Worm (Caenorhabditis elegans): ENCODE measurements around the gene gei-15.

The gei-15 gene

DNA sequence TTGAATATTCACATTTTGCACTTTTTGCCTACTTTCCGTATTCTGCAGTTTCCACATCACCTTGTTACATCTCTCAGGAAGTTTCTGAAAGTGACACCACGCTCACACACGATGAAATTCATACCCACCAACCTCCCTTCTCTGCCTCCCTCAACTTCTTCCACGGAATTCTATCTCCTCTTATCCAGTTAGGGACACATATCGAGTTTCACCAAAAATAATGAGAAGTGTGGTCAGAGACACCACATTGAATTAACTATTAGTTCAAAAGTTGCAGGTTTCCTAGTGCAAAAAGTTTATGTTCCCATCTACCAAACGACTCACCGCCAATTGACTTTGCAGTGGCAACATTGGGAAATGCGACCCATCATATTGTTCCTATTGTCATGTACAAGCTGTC, 27.3 kb upstream of the gei-15 start:
- peak; percentile 17 for TF ChIP-seq nhr-85 (tag)
- TF ChIP-seq ceh-82 (tag; optimal IDR thresholded peaks at IDR 0.05): no peak

DNA sequence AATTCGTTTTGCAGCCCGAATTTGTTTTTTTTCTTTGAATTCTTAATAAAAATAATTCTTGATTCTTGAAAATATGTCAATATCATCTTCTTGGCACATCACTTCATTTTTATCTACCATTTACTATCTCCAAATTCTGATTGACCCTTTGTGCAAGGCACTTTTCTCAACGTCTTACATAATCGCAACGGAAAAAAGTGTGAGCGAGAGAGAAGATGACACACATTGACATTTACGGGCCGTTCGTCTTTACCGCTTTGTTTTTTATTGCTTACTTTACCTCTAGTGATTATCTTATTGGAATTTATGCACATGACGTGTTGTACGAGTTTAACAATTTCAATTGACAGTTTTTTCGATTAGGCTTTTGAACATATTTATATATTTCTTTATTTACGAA, 25.5 kb upstream of the gei-15 start:
- TF ChIP-seq ztf-4 (tag; optimal IDR thresholded peaks at IDR 0.05) (no peak), ets-5 (GFP tag; IDR thresholded peaks at IDR 0.05) (no peak), rnt-1 (tag; optimal IDR thresholded peaks at IDR 0.05) (no peak)

DNA sequence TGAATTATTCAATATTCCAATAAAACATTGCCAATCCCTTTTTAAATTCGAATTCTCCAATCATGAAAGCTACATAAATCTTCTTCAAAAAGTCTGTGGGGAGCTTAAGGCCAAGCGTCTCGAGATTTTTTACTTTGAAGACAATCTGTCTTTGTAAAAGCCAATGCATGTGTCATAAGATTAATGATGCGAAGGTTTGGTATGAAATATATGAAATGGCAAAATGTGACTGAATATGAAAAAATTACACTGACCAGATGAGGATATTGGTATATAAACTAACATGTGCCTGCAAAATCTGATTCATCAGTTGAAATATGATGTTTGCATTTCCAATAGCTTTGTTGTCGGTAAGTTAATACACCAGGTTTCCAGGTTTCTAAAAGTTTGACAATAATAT, 22.9 kb upstream of the gei-15 start, which contains the start of gene C53B7.2:
TSS of gene C53B7.2 (plus strand) at position 301 of the 400 bp plus-strand sequence.
- TF ChIP-seq snpc-4 (tag; optimal IDR thresholded peaks at IDR 0.05) (no peak), lin-14 (GFP tag; optimal IDR thresholded peaks at IDR 0.05) (peak; percentile 5)

DNA sequence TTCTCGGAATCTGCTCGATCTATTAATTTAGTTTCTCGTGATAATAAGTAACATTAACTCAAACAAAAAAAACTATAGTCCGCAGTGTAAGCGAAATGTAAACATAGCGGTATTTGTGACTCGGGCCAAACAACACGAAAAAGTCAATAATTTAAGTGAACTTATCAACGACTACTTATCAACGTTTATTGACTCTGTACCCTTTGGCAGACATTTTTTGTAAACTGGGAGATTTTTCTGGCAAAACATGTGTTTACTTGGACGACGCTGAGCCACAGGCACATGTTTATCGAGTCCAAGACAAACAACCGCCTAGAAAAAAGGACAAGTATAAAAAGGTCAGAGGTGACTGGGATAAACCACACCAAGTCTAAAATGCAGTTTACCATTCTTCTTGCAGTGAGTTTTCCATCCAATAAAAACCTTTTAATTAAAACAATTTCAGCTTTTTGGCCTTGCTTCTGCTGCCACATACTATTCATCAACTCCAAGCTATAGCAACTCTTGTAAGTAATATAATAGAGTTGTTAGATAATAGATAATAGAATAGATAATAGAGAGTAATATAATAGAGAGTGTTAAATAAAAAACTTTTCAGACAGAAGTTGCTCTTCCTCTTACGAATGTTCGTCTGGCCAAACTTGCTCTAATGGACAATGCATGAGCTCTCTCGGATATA, 21.5 kb upstream of the gei-15 start, which contains the start of gene C53B7.3:
TSS of gene C53B7.3 (plus strand) at position 362 of the 679 bp plus-strand sequence.
- TF ChIP-seq snpc-4 (tag; optimal IDR thresholded peaks at IDR 0.05) (no peak), snu-23 (GFP tag; optimal IDR thresholded peaks at IDR 0.05) (no peak), nhr-20 (tag; optimal IDR thresholded peaks at IDR 0.05) (peak; percentile 13), efl-1 (optimal IDR thresholded peaks at IDR 0.05) (no peak), efl-1 (GFP tag; optimal IDR thresholded peaks at IDR 0.05 in 1 of 2) (peak in 1 of 2 experiments; percentile 47), nhr-77 (tag; optimal IDR thresholded peaks at IDR 0.05) (peak; percentile 47), hlh-4 (tag; optimal IDR thresholded peaks at IDR 0.05) (no peak), vab-15 (tag; optimal IDR thresholded peaks at IDR 0.05) (no peak), C16A3.4 (tag; optimal IDR thresholded peaks at IDR 0.05) (no peak), ceh-90 (tag; optimal IDR thresholded peaks at IDR 0.05) (no peak), tbx-2 (tag; optimal IDR thresholded peaks at IDR 0.05) (peak; percentile 66), lsy-2 (tag; optimal IDR thresholded peaks at IDR 0.05) (no peak), unc-30 (tag; optimal IDR thresholded peaks at IDR 0.05) (no peak), irx-1 (tag; optimal IDR thresholded peaks at IDR 0.05) (no peak), pax-3 (tag; optimal IDR thresholded peaks at IDR 0.05) (no peak), hlh-17 (GFP tag; optimal IDR thresholded peaks at IDR 0.05; ENCODE audit: borderline replicate concordance) (no peak), swsn-7 (tag; optimal IDR thresholded peaks at IDR 0.05) (no peak), nhr-11 (tag; optimal IDR thresholded peaks at IDR 0.05) (no peak), ceh-88 (GFP tag; IDR thresholded peaks at IDR 0.05) (no peak), ceh-63 (GFP tag; optimal IDR thresholded peaks at IDR 0.05) (no peak), dsc-1 (tag; optimal IDR thresholded peaks at IDR 0.05) (no peak), egl-27 (tag; optimal IDR thresholded peaks at IDR 0.05) (no peak)

DNA sequence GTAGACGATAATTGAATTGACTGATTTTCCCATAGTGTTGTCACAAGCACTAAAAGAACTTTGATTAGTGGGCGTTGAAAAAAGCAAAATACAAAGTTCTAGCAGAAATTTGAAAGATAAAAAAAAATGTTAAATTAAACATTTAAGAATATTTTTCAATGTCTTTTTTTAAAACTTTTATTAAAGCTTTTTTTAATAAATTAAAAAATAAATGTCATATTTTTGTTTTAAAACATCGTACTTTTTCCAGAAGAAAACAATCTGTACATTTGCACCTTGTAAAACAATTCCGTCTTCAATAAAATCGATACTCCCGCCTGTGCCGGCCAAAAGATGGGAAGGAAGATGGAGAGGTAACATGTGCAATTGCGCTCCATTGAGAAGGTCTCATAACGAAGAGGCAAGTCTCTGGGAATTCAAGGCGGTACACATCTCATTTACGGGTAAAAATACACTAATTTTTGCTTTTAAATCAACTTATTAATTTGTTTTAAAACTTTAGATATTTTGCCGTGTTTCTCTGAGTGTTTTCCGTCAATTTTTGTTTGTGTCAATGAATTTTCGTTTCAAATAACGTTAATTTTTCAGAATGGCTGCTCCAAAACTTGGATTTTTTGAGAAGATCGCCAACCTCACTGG, 17.7 kb upstream of the gei-15 start, which contains the start of the genes glr-6 and asg-2:
TSS of gene glr-6 (minus strand) at position 51 of the 639 bp plus-strand sequence.
TSS of gene asg-2 (plus strand) at position 589 of the 639 bp plus-strand sequence.
- TF ChIP-seq ceh-90 (tag; optimal IDR thresholded peaks at IDR 0.05): no peak
- peak; percentile 60 for TF ChIP-seq skn-1 (tag; optimal IDR thresholded peaks at IDR 0.05)
- TF ChIP-seq elt-3 (tag; optimal IDR thresholded peaks at IDR 0.05): peak in 3 of 6 experiments; percentile 26 to 70 (median 30)
- TF ChIP-seq ztf-11 (tag; optimal IDR thresholded peaks at IDR 0.05): peak in 1 of 2 experiments; percentile 25
- peak; percentile 82 for TF ChIP-seq nhr-19 (GFP tag; conservative IDR thresholded peaks at IDR 0.05)
- no peak for TF ChIP-seq vab-15 (tag; optimal IDR thresholded peaks at IDR 0.05)
- TF ChIP-seq ceh-82 (tag; optimal IDR thresholded peaks at IDR 0.05): peak; percentile 60 to 76 (median 62)
- peak; percentile 48 for TF ChIP-seq pax-3 (tag; optimal IDR thresholded peaks at IDR 0.05)
- TF ChIP-seq lin-39 (tag; optimal IDR thresholded peaks at IDR 0.05): peak; percentile 55
- TF ChIP-seq dsc-1 (tag; optimal IDR thresholded peaks at IDR 0.05): peak; percentile 64
- peak; percentile 34 for TF ChIP-seq nhr-237 (tag; optimal IDR thresholded peaks at IDR 0.05)
- no peak for TF ChIP-seq mab-9 (GFP tag; IDR thresholded peaks at IDR 0.05)
- peak; percentile 91 for TF ChIP-seq mep-1 (tag; optimal IDR thresholded peaks at IDR 0.05)
- no peak for TF ChIP-seq sptf-1 (tag; optimal IDR thresholded peaks at IDR 0.05)
- TF ChIP-seq irx-1 (tag; optimal IDR thresholded peaks at IDR 0.05): peak; percentile 43
- TF ChIP-seq unc-98 (GFP tag; IDR thresholded peaks at IDR 0.05): no peak
- peak; percentile 93 for TF ChIP-seq xbp-1 (tag; optimal IDR thresholded peaks at IDR 0.05)
- TF ChIP-seq nhr-85 (tag): peak; percentile 88
- no peak for TF ChIP-seq sup-37 (GFP tag; optimal IDR thresholded peaks at IDR 0.05)
- TF ChIP-seq rnt-1 (tag; optimal IDR thresholded peaks at IDR 0.05): peak; percentile 86
- TF ChIP-seq nhr-77 (tag; optimal IDR thresholded peaks at IDR 0.05): peak; percentile 86
- peak; percentile 78 for TF ChIP-seq lin-13 (GFP tag; optimal IDR thresholded peaks at IDR 0.05)
- TF ChIP-seq nhr-76 (tag; optimal IDR thresholded peaks at IDR 0.05): no peak
- TF ChIP-seq ztf-4 (tag; optimal IDR thresholded peaks at IDR 0.05): peak; percentile 10
- peak; percentile 67 to 79 (median 75) for TF ChIP-seq dpl-1 (GFP tag; optimal IDR thresholded peaks at IDR 0.05)
